Worm (Caenorhabditis elegans) whole organism, early embryonic: ENCODE results near the gene nspc-20.
A peak's percentile ranks its signal among the peaks of the same experiment; 100 is the strongest.
"Not testable (repeated sequence)": the region's sequence is repeated elsewhere in the genome, so short reads cannot be mapped to it uniquely, and the experiment has no call there.

Experiments used
- B0310.2 ChIP-seq: sonication (generic microtip); optimal IDR thresholded peaks from 2 replicates; lab custom pipeline; 2016; ENCODE audit warnings: mild to moderate bottlenecking, missing genetic modification characterization, missing compliant biosample characterization
- F13C5.2 ChIP-seq: sonication (generic microtip); optimal IDR thresholded peaks from 2 replicates; lab custom pipeline; 2017; ENCODE audit warnings: mild to moderate bottlenecking, missing genetic modification characterization, inconsistent platforms, missing compliant biosample characterization
- aly-1 ChIP-seq: sonication (generic microtip); optimal IDR thresholded peaks from 2 replicates; lab custom pipeline; 2016; ENCODE audit warnings: missing genetic modification characterization, missing compliant biosample characterization
- ama-1 ChIP-seq: fragments of 150-350 bp; optimal IDR thresholded peaks from 2 replicates; lab custom pipeline; 2014
- ceh-13 ChIP-seq: fragments of 200-800 bp; sonication (Bioruptor generic); optimal IDR thresholded peaks from 2 replicates; lab custom pipeline; 2018; ENCODE audit warnings: mild to moderate bottlenecking, missing genetic modification characterization, missing compliant biosample characterization
- ceh-36 ChIP-seq: sonication (generic microtip); optimal IDR thresholded peaks from 2 replicates; lab custom pipeline; 2016; ENCODE audit warnings: missing genetic modification characterization, inconsistent platforms, missing compliant biosample characterization
- ets-7 ChIP-seq: sonication (generic microtip); optimal IDR thresholded peaks from 2 replicates; lab custom pipeline; 2016; ENCODE audit warnings: missing genotype, missing genetic modification characterization, missing compliant biosample characterization
- flt-1 ChIP-seq: fragments of 200-800 bp; sonication (Bioruptor generic); IDR thresholded peaks from 2 replicates; pipeline ENCODE4 v1.3.6; 2022; ENCODE audit warnings: missing genetic modification characterization, missing compliant biosample characterization
- hmbx-1 ChIP-seq: sonication (generic microtip); optimal IDR thresholded peaks from 2 replicates; lab custom pipeline; 2016; ENCODE audit warnings: mild to moderate bottlenecking, missing genetic modification characterization, missing compliant biosample characterization
- hmg-4 ChIP-seq: fragments of 200-800 bp; sonication (Bioruptor generic); optimal IDR thresholded peaks from 2 replicates; lab custom pipeline; 2018; ENCODE audit warnings: mild to moderate bottlenecking, missing genetic modification characterization, missing compliant biosample characterization
- hnd-1 ChIP-seq: sonication (generic microtip); optimal IDR thresholded peaks from 2 replicates; lab custom pipeline; 2016; ENCODE audit warnings: missing genetic modification characterization, missing compliant biosample characterization
- pes-1 ChIP-seq: fragments of 200-800 bp; sonication (Bioruptor generic); IDR thresholded peaks from 2 replicates; pipeline ENCODE4 v1.3.6; 2022; ENCODE audit warnings: missing genetic modification reagents, missing genetic modification characterization, missing compliant biosample characterization
- scrt-1 ChIP-seq: fragments of 200-800 bp; sonication (Bioruptor generic); IDR thresholded peaks from 2 replicates; pipeline ENCODE4 v1.3.6; 2022; ENCODE audit warnings: missing genetic modification characterization, missing compliant biosample characterization
- sea-1 ChIP-seq: fragments of 200-800 bp; sonication (Bioruptor generic); conservative IDR thresholded peaks from 2 replicates; pipeline ENCODE4 v1.3.6; 2022; ENCODE audit warnings: missing genetic modification characterization, missing compliant biosample characterization
- tbx-11 ChIP-seq: fragments of 200-800 bp; sonication (Bioruptor generic); IDR thresholded peaks from 2 replicates; pipeline ENCODE4 v1.3.6; 2022; ENCODE audit warnings: missing genetic modification characterization, missing compliant biosample characterization
- tbx-37 ChIP-seq: fragments of 200-800 bp; sonication (Bioruptor generic); conservative IDR thresholded peaks from 2 replicates; pipeline ENCODE4 v1.3.6; 2022; ENCODE audit warnings: missing genetic modification reagents, missing genetic modification characterization, missing compliant biosample characterization
- tra-4 ChIP-seq: sonication (generic microtip); optimal IDR thresholded peaks from 2 replicates; lab custom pipeline; 2017; ENCODE audit warnings: missing genetic modification characterization, missing compliant biosample characterization

nspc-20 gene

DNA sequence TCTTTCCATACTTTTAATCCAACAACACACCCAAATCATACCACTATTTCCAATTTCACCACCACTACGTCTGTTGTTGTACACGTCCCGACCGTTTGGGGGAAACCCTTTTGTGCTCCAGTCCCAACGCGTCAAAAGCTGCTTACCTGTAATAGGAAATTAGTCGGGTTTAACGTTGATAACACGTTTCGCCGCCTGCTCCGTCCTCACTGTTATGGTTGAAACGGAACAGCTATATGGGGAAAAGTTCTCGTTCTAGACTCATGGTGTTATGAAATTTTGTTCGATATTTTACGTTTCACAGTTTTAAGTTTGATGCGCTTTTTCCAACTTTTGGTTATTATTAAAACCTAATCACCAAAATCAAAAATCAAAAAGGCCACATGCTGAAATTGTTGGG is 5.9 kb upstream of the nspc-20 start:
- no peak for TF ChIP-seq hmg-4 (GFP tag; lab: Kevin White, UChicago)
- TF ChIP-seq tra-4: no peak
- TF ChIP-seq B0310.2: no peak
- TF ChIP-seq ets-7 (tag; lab: Kevin White, UChicago): no peak
- TF ChIP-seq F13C5.2 (tag; lab: Kevin White, UChicago): no peak
- no peak for TF ChIP-seq ama-1 (lab: Kevin White, UChicago)
- no peak for TF ChIP-seq flt-1
- TF ChIP-seq pes-1 (GFP tag; lab: Robert Waterston, UW): no peak
- TF ChIP-seq tbx-37 (GFP tag; lab: Robert Waterston, UW): no peak
- TF ChIP-seq tbx-11 (GFP tag; lab: Robert Waterston, UW): no peak
- no peak for TF ChIP-seq sea-1 (GFP tag; lab: Robert Waterston, UW)
- no peak for TF ChIP-seq ceh-36 (tag; lab: Kevin White, UChicago)
- TF ChIP-seq ceh-13: no peak
- no peak for TF ChIP-seq aly-1 (tag; lab: Kevin White, UChicago)
- TF ChIP-seq scrt-1 (GFP tag; lab: Robert Waterston, UW): no peak

DNA sequence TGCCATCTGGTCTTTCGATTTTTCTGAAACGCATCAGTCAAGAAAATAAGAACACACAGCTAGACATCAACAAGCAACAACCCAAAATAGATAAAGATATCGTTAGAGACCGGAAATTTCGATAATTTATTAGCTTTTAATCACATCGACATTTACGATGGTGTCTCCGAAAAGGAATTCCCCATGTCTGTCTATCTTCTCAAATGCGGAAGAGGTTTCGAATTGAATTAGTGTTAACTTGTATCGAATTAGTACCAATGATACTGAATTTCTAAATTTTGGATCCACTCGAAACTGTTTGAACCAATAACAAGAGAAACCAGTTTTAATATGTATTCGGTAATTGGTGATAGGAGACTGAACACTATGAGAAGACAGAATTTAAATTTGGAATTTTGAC is 4.6 kb upstream of the nspc-20 start:
- TF ChIP-seq tbx-11 (GFP tag; lab: Robert Waterston, UW): no peak
- TF ChIP-seq tra-4: no peak
- no peak for TF ChIP-seq ceh-36 (tag; lab: Kevin White, UChicago)
- no peak for TF ChIP-seq ama-1 (lab: Kevin White, UChicago)
- no peak for TF ChIP-seq hmbx-1 (tag; lab: Kevin White, UChicago)
- no peak for TF ChIP-seq scrt-1 (GFP tag; lab: Robert Waterston, UW)
- TF ChIP-seq hnd-1 (tag; lab: Kevin White, UChicago): no peak
- no peak for TF ChIP-seq flt-1
- TF ChIP-seq B0310.2: no peak
- TF ChIP-seq pes-1 (GFP tag; lab: Robert Waterston, UW): no peak
- TF ChIP-seq ets-7 (tag; lab: Kevin White, UChicago): no peak
- TF ChIP-seq F13C5.2 (tag; lab: Kevin White, UChicago): no peak
- no peak for TF ChIP-seq sea-1 (GFP tag; lab: Robert Waterston, UW)
- no peak for TF ChIP-seq tbx-37 (GFP tag; lab: Robert Waterston, UW)
- no peak for TF ChIP-seq hmg-4 (GFP tag; lab: Kevin White, UChicago)
- no peak for TF ChIP-seq aly-1 (tag; lab: Kevin White, UChicago)
- TF ChIP-seq ceh-13: no peak

- TF ChIP-seq scrt-1 (GFP tag; lab: Robert Waterston, UW): no peak
- TF ChIP-seq hnd-1 (tag; lab: Kevin White, UChicago): no peak
- no peak for TF ChIP-seq ets-7 (tag; lab: Kevin White, UChicago)
- TF ChIP-seq sea-1 (GFP tag; lab: Robert Waterston, UW): no peak
Observed at ce11 chrX:14534117-14534516, 4.1 kb upstream of the nspc-20 start, which contains the start of gene T24C2.5. T24C2.5 (plus strand) TSS chrX:14534417.

ce11 chrX:14528399-14528798 is 1.6 kb downstream of the nspc-20 start, which contains the start of gene nspc-19:
nspc-19 (plus strand) TSS chrX:14528699.
- TF ChIP-seq pes-1 (GFP tag; lab: Robert Waterston, UW); ceh-36 (tag; lab: Kevin White, UChicago); tbx-11 (GFP tag; lab: Robert Waterston, UW): not testable (repeated sequence)

ce11 chrX:14527559-14527958 is 2.4 kb downstream of the nspc-20 start, which contains the start of gene nspc-18:
nspc-18 (minus strand) TSS chrX:14527659.
- no peak for TF ChIP-seq tbx-37 (GFP tag; lab: Robert Waterston, UW)
- TF ChIP-seq flt-1: no peak

DNA sequence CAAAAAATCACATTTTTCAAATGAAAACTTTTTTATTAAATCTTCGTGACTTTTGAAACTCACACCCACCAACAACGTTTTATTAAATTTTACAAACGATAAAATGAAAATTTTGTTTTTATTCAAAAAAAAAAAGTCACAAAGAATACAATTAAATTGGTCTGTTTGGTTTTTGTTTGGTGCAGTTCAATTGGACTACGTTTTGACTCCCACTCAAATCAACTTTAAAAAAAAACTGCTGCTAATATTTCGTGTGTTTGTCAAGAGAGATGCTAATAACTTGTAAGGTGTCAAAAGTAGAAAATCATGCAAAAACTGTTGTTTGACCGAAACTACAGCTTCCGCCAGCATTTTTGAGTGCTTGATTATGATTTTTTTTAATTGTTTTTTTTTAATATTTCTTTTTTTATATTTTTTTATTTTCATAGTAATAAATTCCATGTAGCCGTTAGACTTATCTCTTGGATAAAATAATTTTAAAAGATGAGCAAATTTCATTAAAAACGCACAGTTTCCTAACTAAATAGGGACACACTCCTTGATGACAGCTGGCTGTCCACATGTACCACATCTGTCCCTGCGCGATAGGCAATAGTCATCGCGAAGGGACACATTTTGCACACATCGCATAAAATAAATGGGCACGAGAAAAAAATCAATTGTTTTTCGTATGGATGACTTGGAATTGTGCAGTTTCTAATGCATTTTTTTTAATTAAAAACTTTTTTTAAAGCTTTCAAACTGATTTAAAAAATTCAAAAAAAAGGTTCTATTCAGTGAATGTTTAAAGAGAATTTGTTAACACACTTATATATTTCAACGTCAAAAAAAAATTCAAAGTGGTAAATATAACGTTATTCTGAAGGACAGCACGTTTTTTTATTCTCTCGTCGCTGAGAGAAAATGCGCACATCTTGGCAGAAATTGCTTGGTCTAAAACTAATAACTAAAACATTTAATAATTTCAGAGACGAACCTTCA is 4.4 kb downstream of the nspc-20 start:
- TF ChIP-seq ama-1 (lab: Kevin White, UChicago): no peak
- no peak for TF ChIP-seq B0310.2
- peak; percentile 95 for TF ChIP-seq hmg-4 (GFP tag; lab: Kevin White, UChicago)
- no peak for TF ChIP-seq ets-7 (tag; lab: Kevin White, UChicago)
- peak; percentile 39 for TF ChIP-seq ceh-13
- TF ChIP-seq hmbx-1 (tag; lab: Kevin White, UChicago): no peak
- 0 out of 2 replicates have a peak, but pooled peaks have one; percentile 8 for TF ChIP-seq flt-1
- TF ChIP-seq tbx-37 (GFP tag; lab: Robert Waterston, UW): peak; percentile 60
- TF ChIP-seq aly-1 (tag; lab: Kevin White, UChicago): no peak
- no peak for TF ChIP-seq tbx-11 (GFP tag; lab: Robert Waterston, UW)
- TF ChIP-seq sea-1 (GFP tag; lab: Robert Waterston, UW): peak; percentile 79
- TF ChIP-seq ceh-36 (tag; lab: Kevin White, UChicago): peak; percentile 8
- no peak for TF ChIP-seq hnd-1 (tag; lab: Kevin White, UChicago)
- TF ChIP-seq tra-4: no peak
- no peak; the same call in 1 of the 2 replicates for TF ChIP-seq pes-1 (GFP tag; lab: Robert Waterston, UW)
- TF ChIP-seq F13C5.2 (tag; lab: Kevin White, UChicago): peak; percentile 98
- no peak for TF ChIP-seq scrt-1 (GFP tag; lab: Robert Waterston, UW)

DNA sequence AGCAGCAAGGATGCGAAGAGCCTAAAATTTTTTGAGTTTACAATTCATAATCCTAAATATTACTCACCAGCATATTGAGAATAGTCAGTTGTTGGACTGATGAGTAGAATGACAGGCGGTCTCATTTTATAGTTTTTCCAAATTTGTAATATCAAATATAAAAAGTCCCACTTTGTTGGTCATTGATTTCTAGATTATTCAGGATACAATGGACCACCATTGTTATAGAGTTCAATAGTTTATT is 5.0 kb downstream of the nspc-20 start, which contains the start of gene nspc-17:
TSS of gene nspc-17 (minus strand) at position 101 of the 244 bp plus-strand sequence.
- not testable (repeated sequence) for TF ChIP-seq ets-7 (tag; lab: Kevin White, UChicago); ceh-36 (tag; lab: Kevin White, UChicago); tra-4
